Worm (Caenorhabditis elegans) whole organism, L2 larva: ENCODE data around the gene C14A4.12.

Source experiments
- C34F6.9 ChIP-seq: fragments of 150-350 bp; optimal IDR thresholded peaks from 2 replicates; lab custom pipeline; 2014; ENCODE audit warnings: missing biosample characterization, missing genetic modification characterization
- R02D3.7 ChIP-seq: fragments of 150-350 bp; optimal IDR thresholded peaks from 2 replicates; lab custom pipeline; 2014; ENCODE audit warnings: missing biosample characterization, missing genetic modification characterization
- ceh-82 ChIP-seq: fragments of 150-350 bp; optimal IDR thresholded peaks from 2 replicates; lab custom pipeline; 2014; ENCODE audit warnings: missing biosample characterization, missing genetic modification characterization
- dmd-4 ChIP-seq: sonication (generic microtip); optimal IDR thresholded peaks from 2 replicates; lab custom pipeline; 2017; ENCODE audit warnings: missing biosample characterization, missing genetic modification characterization
- egl-27 ChIP-seq: sonication (generic microtip); optimal IDR thresholded peaks from 3 replicates; lab custom pipeline; 2017; ENCODE audit warnings: missing biosample characterization, missing genetic modification reagents, missing genetic modification characterization
- elt-1 ChIP-seq: fragments of 150-350 bp; optimal IDR thresholded peaks from 2 replicates; lab custom pipeline; 2014; ENCODE audit warnings: missing biosample characterization, missing genetic modification characterization
- fos-1 ChIP-seq: fragments of 150-350 bp; optimal IDR thresholded peaks from 2 replicates; lab custom pipeline; 2014; ENCODE audit warnings: missing biosample characterization, missing genetic modification characterization
- gmeb-1 ChIP-seq: fragments of 150-350 bp; optimal IDR thresholded peaks from 2 replicates; lab custom pipeline; 2014; ENCODE audit warnings: missing biosample characterization, missing genetic modification characterization
- lin-39 ChIP-seq: fragments of 150-350 bp; optimal IDR thresholded peaks from 2 replicates; lab custom pipeline; 2014; ENCODE audit warnings: missing biosample characterization, missing genetic modification reagents, missing genetic modification characterization
- lsy-2 ChIP-seq, 2 experiments: fragments of 150-350 bp in 1 of 2; sonication (generic microtip) in 1 of 2; optimal IDR thresholded peaks; 2 replicates each; lab custom pipeline; 2014 to 2017; ENCODE audit warnings: missing biosample characterization in 2 of 2, missing genetic modification characterization in 2 of 2
- mab-5 ChIP-seq: fragments of 150-350 bp; optimal IDR thresholded peaks from 2 replicates; lab custom pipeline; 2014; ENCODE audit warnings: missing biosample characterization, missing genetic modification characterization
- nhr-10 ChIP-seq: sonication (generic microtip); optimal IDR thresholded peaks from 2 replicates; lab custom pipeline; 2017; ENCODE audit warnings: missing biosample characterization, missing genetic modification characterization
- nhr-23 ChIP-seq: fragments of 150-350 bp; optimal IDR thresholded peaks from 2 replicates; lab custom pipeline; 2014; ENCODE audit warnings: missing biosample characterization, missing genetic modification reagents, missing genetic modification characterization
- nhr-6 ChIP-seq: fragments of 150-350 bp; optimal IDR thresholded peaks from 2 replicates; lab custom pipeline; 2014; ENCODE audit warnings: missing biosample characterization, missing genetic modification characterization
- peb-1 ChIP-seq: fragments of 150-350 bp; optimal IDR thresholded peaks from 2 replicates; lab custom pipeline; 2014; ENCODE audit warnings: missing biosample characterization, missing genetic modification characterization
- skn-1 ChIP-seq: sonication (generic microtip); optimal IDR thresholded peaks from 2 replicates; lab custom pipeline; 2017; ENCODE audit warnings: missing biosample characterization, missing genetic modification characterization
- sma-9 ChIP-seq, 2 experiments: fragments of 150-350 bp in 1 of 2; sonication (generic microtip) in 1 of 2; optimal IDR thresholded peaks; 2 replicates each; lab custom pipeline; 2014 to 2016; ENCODE audit warnings: missing genetic modification characterization in 2 of 2, mild to moderate bottlenecking in 1 of 2, missing biosample characterization in 1 of 2, missing compliant biosample characterization in 1 of 2, missing genetic modification reagents in 1 of 2, moderate library complexity in 1 of 2
- unc-39 ChIP-seq: fragments of 150-350 bp; optimal IDR thresholded peaks from 2 replicates; lab custom pipeline; 2014; ENCODE audit warnings: missing biosample characterization, missing genetic modification characterization
- unc-55 ChIP-seq: fragments of 150-350 bp; sonication (generic microtip); optimal IDR thresholded peaks from 3 replicates; lab custom pipeline; 2014; ENCODE audit warnings: missing biosample characterization, missing genetic modification reagents, missing genetic modification characterization
- unc-62 ChIP-seq: fragments of 150-350 bp; optimal IDR thresholded peaks from 2 replicates; lab custom pipeline; 2014; ENCODE audit warnings: missing biosample characterization, missing genetic modification reagents, missing genetic modification characterization
- ztf-11 ChIP-seq: sonication (generic microtip); optimal IDR thresholded peaks from 2 replicates; lab custom pipeline; 2017; ENCODE audit warnings: missing biosample characterization, missing genetic modification characterization

Gene C14A4.12

DNA sequence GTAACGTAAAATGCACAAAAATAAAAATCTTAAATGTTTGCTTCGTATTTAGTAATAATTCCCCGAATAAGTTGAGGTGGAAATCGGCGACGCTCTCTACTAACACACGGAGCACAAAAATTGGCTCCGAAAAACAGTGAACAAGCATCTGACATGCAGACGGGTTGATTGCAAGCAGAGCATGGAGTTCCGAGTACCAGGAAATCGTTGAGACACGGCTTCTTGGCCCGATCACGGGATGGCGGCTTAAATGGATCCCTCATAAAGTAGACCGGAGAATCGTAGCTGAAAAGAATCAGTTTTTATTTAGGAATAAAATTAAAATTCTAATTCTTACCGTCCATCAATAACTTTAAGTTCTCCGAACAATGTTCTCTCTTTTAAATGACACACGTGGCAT is 49.4 kb downstream of the C14A4.12 start:
- TF ChIP-seq elt-1 (tag; lab: Kevin White, UChicago) (no peak), fos-1 (tag; lab: Kevin White, UChicago) (no peak)

DNA sequence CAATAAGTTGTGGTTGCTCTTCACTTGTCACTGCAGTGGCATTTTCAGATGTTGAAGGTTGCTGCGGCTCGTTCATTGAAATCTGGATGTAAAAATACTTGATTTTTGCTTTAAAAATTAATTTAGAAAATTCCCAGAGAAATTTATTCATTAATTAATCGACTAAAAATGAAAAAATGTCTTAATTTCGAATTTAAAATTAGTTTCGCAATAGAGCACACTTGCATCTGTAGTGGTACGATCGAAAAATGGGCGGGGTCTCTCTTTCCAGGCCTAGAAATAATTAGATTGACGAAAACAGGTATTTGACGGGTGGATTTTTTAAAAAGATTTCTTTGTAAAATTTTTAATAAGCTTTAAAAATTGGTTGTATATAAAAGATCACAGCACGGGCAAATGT is 49.9 kb downstream of the C14A4.12 start, which contains the start of gene D2089.8:
Gene D2089.8, minus strand, starts transcription at position 84 of the 400 bp plus-strand sequence.
- TF ChIP-seq C34F6.9 (tag; lab: Kevin White, UChicago): peak; percentile 32
- TF ChIP-seq lsy-2 (tag; optimal IDR thresholded peaks at IDR 0.05; lab: Kevin White, UChicago): peak in 1 of 2 experiments; percentile 35
- TF ChIP-seq egl-27 (tag; lab: Kevin White, UChicago): no peak

DNA sequence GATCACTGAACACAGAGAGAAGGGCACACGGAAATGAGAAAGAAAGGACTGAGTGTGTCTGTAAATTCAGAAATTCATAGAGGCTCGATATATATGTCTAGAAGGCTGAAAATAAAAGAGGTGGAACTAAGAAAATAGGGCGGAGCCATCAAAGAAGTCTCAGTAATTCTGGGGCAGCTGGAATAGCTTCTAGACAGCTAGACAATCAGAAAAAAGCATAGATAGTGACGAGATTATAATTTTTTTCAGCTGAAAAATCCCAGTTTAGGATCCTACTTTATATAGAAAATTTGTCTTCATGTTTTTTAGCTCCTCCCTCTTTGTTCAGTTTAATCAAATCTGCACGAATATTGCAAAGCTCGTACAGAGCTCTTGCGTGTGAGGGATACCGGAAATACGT is 52.2 kb downstream of the C14A4.12 start, which contains the start of gene D2089.3:
Gene D2089.3, minus strand, starts transcription at position 101 of the 400 bp plus-strand sequence.
- TF ChIP-seq nhr-23 (tag; lab: Kevin White, UChicago) (no peak), sma-9 (GFP tag; optimal IDR thresholded peaks at IDR 0.05; lab: Kevin White, UChicago) (no peak), sma-9 (tag; optimal IDR thresholded peaks at IDR 0.05; lab: Kevin White, UChicago) (no peak), lin-39 (tag; lab: Kevin White, UChicago) (no peak), lsy-2 (tag; optimal IDR thresholded peaks at IDR 0.05; lab: Kevin White, UChicago) (no peak), ceh-82 (tag; lab: Kevin White, UChicago) (no peak), fos-1 (tag; lab: Kevin White, UChicago) (no peak), unc-39 (tag; lab: Kevin White, UChicago) (no peak), ztf-11 (no peak), peb-1 (tag; lab: Kevin White, UChicago) (no peak), nhr-6 (tag; lab: Kevin White, UChicago) (no peak), gmeb-1 (tag; lab: Kevin White, UChicago) (no peak), unc-62 (GFP tag; lab: Kevin White, UChicago) (no peak), dmd-4 (tag; lab: Kevin White, UChicago) (no peak), skn-1 (tag; lab: Kevin White, UChicago) (no peak), unc-55 (GFP tag; lab: Kevin White, UChicago) (no peak), mab-5 (tag; lab: Kevin White, UChicago) (no peak), egl-27 (tag; lab: Kevin White, UChicago) (no peak), R02D3.7 (tag; lab: Kevin White, UChicago) (no peak), nhr-10 (tag; lab: Kevin White, UChicago) (no peak)
